Worm (Caenorhabditis elegans): Measurements from ENCODE around the gene gsp-2.

gsp-2 gene

DNA sequence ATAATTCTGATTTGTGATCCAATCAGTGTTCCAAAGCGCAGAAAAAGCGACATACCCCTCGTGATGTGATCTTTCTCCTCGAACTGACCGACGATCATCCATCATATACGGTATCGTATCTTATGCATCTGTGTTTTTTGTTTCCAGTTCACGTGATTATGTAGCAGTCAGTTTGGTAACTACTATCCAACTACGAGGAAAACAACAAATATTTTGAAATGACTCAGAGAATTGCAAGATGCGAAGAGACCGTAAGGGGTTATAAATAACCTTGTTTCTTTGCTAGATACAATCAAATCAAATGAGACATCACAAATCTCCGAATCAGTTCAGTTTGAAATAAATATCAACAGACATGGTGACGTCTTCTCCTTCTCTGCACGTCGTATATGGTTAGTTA lies 36.2 kb upstream of the gsp-2 start:
- no peak for TF ChIP-seq unc-120 (tag; optimal IDR thresholded peaks at IDR 0.05; ENCODE audit: poor library complexity, severe bottlenecking)
- no peak for TF ChIP-seq elt-3 (tag; optimal IDR thresholded peaks at IDR 0.05)
- TF ChIP-seq zip-8 (tag; optimal IDR thresholded peaks at IDR 0.05), result no peak
- TF ChIP-seq unc-62 (GFP tag; optimal IDR thresholded peaks at IDR 0.05), result no peak
- TF ChIP-seq ham-2 (GFP tag; optimal IDR thresholded peaks at IDR 0.05), result no peak
- TF ChIP-seq nhr-12 (tag; optimal IDR thresholded peaks at IDR 0.05), result no peak
- TF ChIP-seq blmp-1 (tag; optimal IDR thresholded peaks at IDR 0.05), result no peak
- no peak for TF ChIP-seq hlh-1 (tag; optimal IDR thresholded peaks at IDR 0.05)
- no peak for TF ChIP-seq ceh-39 (tag; optimal IDR thresholded peaks at IDR 0.05)
- TF ChIP-seq nhr-237 (tag; optimal IDR thresholded peaks at IDR 0.05), result no peak
- no peak for TF ChIP-seq ces-1 (GFP tag; optimal IDR thresholded peaks at IDR 0.05)
- TF ChIP-seq cnd-1 (tag; optimal IDR thresholded peaks at IDR 0.05), result no peak
- TF ChIP-seq nhr-76 (tag; optimal IDR thresholded peaks at IDR 0.05), result no peak
- TF ChIP-seq pha-4 (tag; optimal IDR thresholded peaks at IDR 0.05), result no peak

- no peak for TF ChIP-seq mab-5 (tag; optimal IDR thresholded peaks at IDR 0.05)
- no peak for TF ChIP-seq flh-1 (GFP tag; optimal IDR thresholded peaks at IDR 0.05)
- no peak for TF ChIP-seq nhr-12 (tag; optimal IDR thresholded peaks at IDR 0.05)
- no peak for TF ChIP-seq snpc-4 (tag; optimal IDR thresholded peaks at IDR 0.05)
- no peak for TF ChIP-seq sptf-1 (tag; optimal IDR thresholded peaks at IDR 0.05)
- TF ChIP-seq drap-1 (GFP tag; optimal IDR thresholded peaks at IDR 0.05), result no peak
- no peak for TF ChIP-seq unc-62 (GFP tag; optimal IDR thresholded peaks at IDR 0.05)
- no peak for TF ChIP-seq ceh-83 (GFP tag; optimal IDR thresholded peaks at IDR 0.05)
- no peak for TF ChIP-seq ham-2 (GFP tag; optimal IDR thresholded peaks at IDR 0.05)
- TF ChIP-seq lin-13 (tag; optimal IDR thresholded peaks at IDR 0.05), result no peak
- no peak for TF ChIP-seq lin-32 (GFP tag; optimal IDR thresholded peaks at IDR 0.05)
- no peak for TF ChIP-seq bed-3 (GFP tag; optimal IDR thresholded peaks at IDR 0.05)
- no peak for TF ChIP-seq ceh-43 (GFP tag; optimal IDR thresholded peaks at IDR 0.05)
- TF ChIP-seq sem-2 (GFP tag; optimal IDR thresholded peaks at IDR 0.05), result no peak
- TF ChIP-seq nhr-28 (tag; optimal IDR thresholded peaks at IDR 0.05), result no peak
- TF ChIP-seq nhr-76 (tag; optimal IDR thresholded peaks at IDR 0.05), result no peak
- TF ChIP-seq zip-8 (tag; optimal IDR thresholded peaks at IDR 0.05), result no peak
- TF ChIP-seq blmp-1 (tag; optimal IDR thresholded peaks at IDR 0.05), result no peak
- no peak for TF ChIP-seq ceh-39 (tag; optimal IDR thresholded peaks at IDR 0.05)
- no peak for TF ChIP-seq mls-2 (tag; optimal IDR thresholded peaks at IDR 0.05)
These were observed 35.6 kb upstream of the gsp-2 start for ce11 chrIII:7300763-7301162.

DNA sequence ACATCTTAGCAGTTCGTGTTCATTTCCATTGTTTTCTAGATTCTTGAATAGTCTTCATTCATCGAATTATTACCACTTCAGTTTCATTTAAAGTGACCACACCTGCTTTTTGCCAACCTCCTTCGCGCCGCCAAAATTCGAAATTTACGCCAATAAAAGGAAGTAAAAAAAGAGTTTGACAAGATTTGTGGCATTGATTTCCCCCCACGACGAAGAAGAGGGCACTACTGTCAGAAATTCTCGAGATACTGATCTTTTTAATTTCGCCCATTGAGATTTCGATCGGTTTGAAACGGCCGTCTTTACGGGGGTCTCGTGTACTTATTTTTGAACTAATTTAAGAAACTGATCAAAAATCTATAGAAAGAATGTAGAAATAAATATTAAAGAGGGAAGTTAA lies 34.7 kb upstream of the gsp-2 start:
- TF ChIP-seq zip-8 (tag; optimal IDR thresholded peaks at IDR 0.05), result no peak
- TF ChIP-seq blmp-1 (tag; optimal IDR thresholded peaks at IDR 0.05), result no peak
- no peak for TF ChIP-seq tbx-8 (GFP tag; optimal IDR thresholded peaks at IDR 0.05)
- no peak for TF ChIP-seq unc-39 (tag; optimal IDR thresholded peaks at IDR 0.05)
- no peak for TF ChIP-seq unc-62 (GFP tag; optimal IDR thresholded peaks at IDR 0.05)
- no peak for TF ChIP-seq mab-5 (tag; optimal IDR thresholded peaks at IDR 0.05)
- no peak for TF ChIP-seq nhr-12 (tag; optimal IDR thresholded peaks at IDR 0.05)
- no peak for TF ChIP-seq hlh-1 (tag; optimal IDR thresholded peaks at IDR 0.05)
- TF ChIP-seq elt-3 (tag; optimal IDR thresholded peaks at IDR 0.05), result no peak

DNA sequence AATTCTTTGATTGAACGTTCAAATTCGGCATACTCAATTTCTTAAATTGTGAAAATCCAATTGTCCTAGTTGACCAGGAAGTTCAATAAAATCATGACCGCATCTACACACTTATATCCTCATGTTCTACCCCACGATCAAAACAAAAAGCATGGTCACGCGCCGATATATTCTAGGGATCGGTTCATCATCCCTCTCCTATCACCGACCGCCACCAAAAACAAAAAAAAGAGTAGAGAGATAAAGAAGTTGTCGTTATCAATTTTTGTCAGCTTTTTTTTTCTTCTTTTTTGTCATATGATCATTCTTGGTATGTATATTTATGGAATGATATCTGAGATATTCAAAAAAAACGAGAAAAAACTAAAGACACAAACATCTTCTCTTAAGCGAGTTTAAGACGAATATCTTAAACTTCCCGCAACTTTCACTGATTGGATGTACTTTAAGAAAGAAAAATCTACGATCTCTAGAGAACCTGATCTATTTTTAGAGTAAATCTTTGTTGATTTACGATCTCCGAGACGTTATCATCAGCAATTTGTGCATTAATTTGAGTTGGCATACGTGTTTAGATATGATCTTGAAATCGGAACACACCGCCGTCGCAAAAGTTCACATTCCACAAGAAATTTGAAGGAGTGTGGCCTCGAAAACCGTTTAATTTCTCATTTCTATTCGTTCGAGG lies 31.3 kb upstream of the gsp-2 start:
- TF ChIP-seq elt-1 (tag; optimal IDR thresholded peaks at IDR 0.05; ENCODE audit: borderline replicate concordance, insufficient read depth) (peak; percentile 44), unc-62 (GFP tag; optimal IDR thresholded peaks at IDR 0.05) (no peak)

ce11 chrIII:7305649-7305977 lies 30.8 kb upstream of the gsp-2 start:
- TF ChIP-seq tbx-8 (GFP tag; optimal IDR thresholded peaks at IDR 0.05) (no peak), flh-1 (GFP tag; optimal IDR thresholded peaks at IDR 0.05) (no peak), snpc-4 (tag; optimal IDR thresholded peaks at IDR 0.05) (no peak), sptf-1 (tag; optimal IDR thresholded peaks at IDR 0.05) (no peak), unc-39 (tag; optimal IDR thresholded peaks at IDR 0.05) (no peak), mab-5 (tag; optimal IDR thresholded peaks at IDR 0.05) (no peak), ceh-83 (GFP tag; optimal IDR thresholded peaks at IDR 0.05) (no peak), ces-1 (GFP tag; optimal IDR thresholded peaks at IDR 0.05) (no peak), nhr-12 (tag; optimal IDR thresholded peaks at IDR 0.05) (no peak), blmp-1 (tag; optimal IDR thresholded peaks at IDR 0.05) (no peak), ham-2 (GFP tag; optimal IDR thresholded peaks at IDR 0.05) (no peak), M03D4.4 (tag; optimal IDR thresholded peaks at IDR 0.05) (no peak), nhr-2 (tag; optimal IDR thresholded peaks at IDR 0.05) (no peak), lin-13 (tag; optimal IDR thresholded peaks at IDR 0.05) (no peak), unc-62 (GFP tag; optimal IDR thresholded peaks at IDR 0.05) (no peak), pha-4 (tag; optimal IDR thresholded peaks at IDR 0.05) (no peak), lin-32 (GFP tag; optimal IDR thresholded peaks at IDR 0.05) (no peak), unc-120 (tag; optimal IDR thresholded peaks at IDR 0.05; ENCODE audit: poor library complexity, severe bottlenecking) (no peak), elt-1 (tag; optimal IDR thresholded peaks at IDR 0.05; ENCODE audit: borderline replicate concordance, insufficient read depth) (no peak), mep-1 (tag; optimal IDR thresholded peaks at IDR 0.05) (no peak)
